Worm (Caenorhabditis elegans) whole organism, L4 larva: ENCODE data around the gene F58G11.4.

ENCODE experiments used
- F49E8.2 ChIP-seq: sonication (generic microtip); optimal IDR thresholded peaks from 2 replicates; lab custom pipeline; 2016; ENCODE audit warnings: missing compliant biosample characterization, mild to moderate bottlenecking, missing genetic modification characterization, borderline replicate concordance
- R02D3.7 ChIP-seq: fragments of 150-350 bp; sonication (generic microtip); optimal IDR thresholded peaks from 3 replicates; lab custom pipeline; 2014; ENCODE audit warnings: missing biosample characterization, missing genetic modification characterization
- T26A8.4 ChIP-seq: fragments of 200-800 bp; sonication (Bioruptor generic); IDR thresholded peaks from 2 replicates; pipeline ENCODE4 v1.3.6; 2022; ENCODE audit warnings: missing genetic modification characterization, missing compliant biosample characterization
- Y105C5A.15 ChIP-seq: fragments of 200-800 bp; sonication (Bioruptor generic); IDR thresholded peaks from 2 replicates; pipeline ENCODE4 v1.3.6; 2022; ENCODE audit warnings: missing genetic modification characterization, missing compliant biosample characterization
- Y5F2A.4 ChIP-seq: fragments of 200-800 bp; sonication (Bioruptor generic); optimal IDR thresholded peaks from 2 replicates; lab custom pipeline; 2018; ENCODE audit warnings: mild to moderate bottlenecking, missing genetic modification characterization, missing compliant biosample characterization
- Y75B8A.6 ChIP-seq: fragments of 200-800 bp; sonication (Bioruptor generic); IDR thresholded peaks from 2 replicates; pipeline ENCODE4 v1.3.6; 2022; ENCODE audit warnings: missing genetic modification reagents, missing genetic modification characterization, missing compliant biosample characterization
- ZK546.5 ChIP-seq, 2 experiments: sonication (generic microtip); optimal IDR thresholded peaks; 2 replicates each; lab custom pipeline; 2017; ENCODE audit warnings: missing biosample characterization in 2 of 2, missing genetic modification characterization in 2 of 2
- ceh-20 ChIP-seq: fragments of 200-800 bp; sonication (Bioruptor generic); IDR thresholded peaks from 2 replicates; pipeline ENCODE4 v1.3.6; 2022; ENCODE audit warnings: missing genetic modification reagents, missing genetic modification characterization, missing compliant biosample characterization
- ceh-28 ChIP-seq: fragments of 150-350 bp; optimal IDR thresholded peaks from 2 replicates; lab custom pipeline; 2014; ENCODE audit warnings: missing biosample characterization, missing genetic modification reagents, missing genetic modification characterization
- ceh-82 ChIP-seq: sonication (generic microtip); optimal IDR thresholded peaks from 2 replicates; lab custom pipeline; 2017; ENCODE audit warnings: missing biosample characterization, missing genetic modification characterization
- cey-2 ChIP-seq: sonication (generic microtip); optimal IDR thresholded peaks from 3 replicates; lab custom pipeline; 2017; ENCODE audit warnings: missing genetic modification characterization, mild to moderate bottlenecking, missing compliant biosample characterization, antibody characterized with exemption, borderline replicate concordance; ENCODE audit not compliant: insufficient read depth
- ctbp-1 ChIP-seq: fragments of 200-800 bp; sonication (Bioruptor generic); IDR thresholded peaks from 2 replicates; pipeline ENCODE4 v1.3.6; 2022; ENCODE audit warnings: missing genetic modification reagents, missing genetic modification characterization, missing compliant biosample characterization
- daf-12 ChIP-seq: fragments of 150-350 bp; optimal IDR thresholded peaks from 2 replicates; lab custom pipeline; 2014; ENCODE audit warnings: missing biosample characterization, missing genetic modification reagents, missing genetic modification characterization
- daf-16 ChIP-seq, 3 experiments: sonication (generic microtip); optimal IDR thresholded peaks; 2 replicates each; lab custom pipeline; 2016 to 2017; ENCODE audit warnings: missing genetic modification characterization in 3 of 3, missing genetic modification reagents in 3 of 3, mild to moderate bottlenecking in 2 of 3, missing compliant biosample characterization in 2 of 3, missing biosample characterization in 1 of 3, moderate library complexity in 1 of 3
- daf-19 ChIP-seq: fragments of 200-800 bp; sonication (Bioruptor generic); conservative IDR thresholded peaks from 2 replicates; pipeline ENCODE4 v1.3.6; 2022; ENCODE audit warnings: missing genetic modification characterization, missing compliant biosample characterization
- dmd-6 ChIP-seq: fragments of 200-800 bp; sonication (Bioruptor generic); IDR thresholded peaks from 2 replicates; pipeline ENCODE4 v1.3.6; 2022; ENCODE audit warnings: missing genetic modification reagents, missing genetic modification characterization, missing compliant biosample characterization
- dmd-8 ChIP-seq: fragments of 200-800 bp; sonication (Bioruptor generic); IDR thresholded peaks from 2 replicates; pipeline ENCODE4 v1.3.6; 2022; ENCODE audit warnings: missing genetic modification characterization, missing compliant biosample characterization
- dmd-9 ChIP-seq: fragments of 200-800 bp; sonication (Bioruptor generic); IDR thresholded peaks from 2 replicates; pipeline ENCODE4 v1.3.6; 2022; ENCODE audit warnings: missing genetic modification reagents, missing genetic modification characterization, missing compliant biosample characterization
- dpl-1 ChIP-seq: fragments of 150-350 bp; optimal IDR thresholded peaks from 2 replicates; lab custom pipeline; 2014; ENCODE audit warnings: missing biosample characterization, missing genetic modification reagents, missing genetic modification characterization
- duxl-1 ChIP-seq: sonication (generic microtip); optimal IDR thresholded peaks from 2 replicates; lab custom pipeline; 2016; ENCODE audit warnings: mild to moderate bottlenecking, missing genetic modification characterization, moderate library complexity, missing compliant biosample characterization; ENCODE audit not compliant: poor library complexity
- dve-1 ChIP-seq: sonication (generic microtip); optimal IDR thresholded peaks from 2 replicates; lab custom pipeline; 2017; ENCODE audit warnings: antibody characterized with exemption, mild to moderate bottlenecking, missing genetic modification characterization, missing compliant biosample characterization; ENCODE audit not compliant: insufficient read depth
- egl-27 ChIP-seq: sonication (generic microtip); optimal IDR thresholded peaks from 3 replicates; lab custom pipeline; 2017; ENCODE audit warnings: missing biosample characterization, missing genetic modification reagents, missing genetic modification characterization
- fkh-10 ChIP-seq: fragments of 150-350 bp; optimal IDR thresholded peaks from 2 replicates; lab custom pipeline; 2014; ENCODE audit warnings: missing biosample characterization, missing genetic modification reagents, missing genetic modification characterization
- fos-1 ChIP-seq: fragments of 150-350 bp; optimal IDR thresholded peaks from 2 replicates; lab custom pipeline; 2014; ENCODE audit warnings: missing biosample characterization, missing genetic modification characterization
- gei-8 ChIP-seq: fragments of 200-800 bp; sonication (Bioruptor generic); optimal IDR thresholded peaks from 2 replicates; lab custom pipeline; 2018; ENCODE audit warnings: mild to moderate bottlenecking, missing genetic modification characterization, missing compliant biosample characterization
- hlh-11 ChIP-seq: fragments of 200-800 bp; sonication (Bioruptor generic); optimal IDR thresholded peaks from 2 replicates; lab custom pipeline; 2018; ENCODE audit warnings: mild to moderate bottlenecking, missing genetic modification characterization, missing compliant biosample characterization
- hlh-30 ChIP-seq: sonication (generic microtip); optimal IDR thresholded peaks from 2 replicates; lab custom pipeline; 2017; ENCODE audit warnings: antibody characterized with exemption, mild to moderate bottlenecking, missing genetic modification characterization, missing compliant biosample characterization; ENCODE audit not compliant: insufficient read depth
- jun-1 ChIP-seq: fragments of 150-350 bp; optimal IDR thresholded peaks from 2 replicates; lab custom pipeline; 2014; ENCODE audit warnings: missing biosample characterization, missing genetic modification reagents, missing genetic modification characterization
- lim-7 ChIP-seq: fragments of 200-800 bp; sonication (Bioruptor generic); IDR thresholded peaks from 2 replicates; pipeline ENCODE4 v1.3.6; 2022; ENCODE audit warnings: missing genetic modification characterization, missing compliant biosample characterization
- lin-13 ChIP-seq: fragments of 150-350 bp; optimal IDR thresholded peaks from 2 replicates; lab custom pipeline; 2014; ENCODE audit warnings: missing biosample characterization, missing genetic modification reagents, missing genetic modification characterization
- lin-15B ChIP-seq: fragments of 150-350 bp; sonication (generic microtip); optimal IDR thresholded peaks from 3 replicates; lab custom pipeline; 2014; ENCODE audit warnings: missing biosample characterization, missing genetic modification characterization
- lin-38 ChIP-seq: fragments of 200-800 bp; sonication (Bioruptor generic); IDR thresholded peaks from 2 replicates; pipeline ENCODE4 v1.3.6; 2022; ENCODE audit warnings: missing genetic modification reagents, missing genetic modification characterization, missing compliant biosample characterization
- lir-3 ChIP-seq: sonication (generic microtip); optimal IDR thresholded peaks from 2 replicates; lab custom pipeline; 2016; ENCODE audit warnings: mild to moderate bottlenecking, missing genetic modification characterization, missing compliant biosample characterization
- mdt-29 ChIP-seq: fragments of 200-800 bp; sonication (Bioruptor generic); IDR thresholded peaks from 2 replicates; pipeline ENCODE4 v1.3.6; 2022; ENCODE audit warnings: missing genetic modification reagents, missing genetic modification characterization, missing compliant biosample characterization
- mxl-2 ChIP-seq: fragments of 200-800 bp; sonication (Bioruptor generic); conservative IDR thresholded peaks from 2 replicates; pipeline ENCODE4 v1.3.6; 2022; ENCODE audit warnings: missing genetic modification reagents, missing genetic modification characterization, missing compliant biosample characterization
- nhr-102 ChIP-seq: sonication (generic microtip); optimal IDR thresholded peaks from 2 replicates; lab custom pipeline; 2016; ENCODE audit warnings: mild to moderate bottlenecking, missing genetic modification characterization, moderate library complexity, missing compliant biosample characterization
- nhr-237 ChIP-seq: sonication (generic microtip); optimal IDR thresholded peaks from 2 replicates; lab custom pipeline; 2017; ENCODE audit warnings: missing biosample characterization, missing genetic modification characterization
- nhr-41 ChIP-seq: fragments of 200-800 bp; sonication (Bioruptor generic); IDR thresholded peaks from 2 replicates; pipeline ENCODE4 v1.3.6; 2022; ENCODE audit warnings: missing genetic modification reagents, missing genetic modification characterization, missing compliant biosample characterization
- nhr-42 ChIP-seq: fragments of 200-800 bp; sonication (Bioruptor generic); IDR thresholded peaks from 2 replicates; pipeline ENCODE4 v1.3.6; 2022; ENCODE audit warnings: missing genetic modification characterization, missing compliant biosample characterization
- nhr-6 ChIP-seq: fragments of 150-350 bp; optimal IDR thresholded peaks from 2 replicates; lab custom pipeline; 2014; ENCODE audit warnings: missing biosample characterization, missing genetic modification characterization
- nhr-76 ChIP-seq: fragments of 150-350 bp; optimal IDR thresholded peaks from 2 replicates; lab custom pipeline; 2014; ENCODE audit warnings: missing biosample characterization, missing genetic modification characterization
- nhr-77 ChIP-seq: fragments of 150-350 bp; optimal IDR thresholded peaks from 2 replicates; lab custom pipeline; 2014; ENCODE audit warnings: missing biosample characterization, missing genetic modification characterization
- pha-4 ChIP-seq, 2 experiments: fragments of 150-350 bp in 1 of 2; fragments of 200-800 bp in 1 of 2; sonication (Bioruptor generic) in 1 of 2; IDR thresholded peaks in 1 of 2; optimal IDR thresholded peaks in 1 of 2; 2 replicates each; pipeline versions ENCODE4 v1.3.6 to Lab custom; 2014 to 2022; ENCODE audit warnings: missing genetic modification characterization in 2 of 2, missing genetic modification reagents in 2 of 2, missing biosample characterization in 1 of 2, missing compliant biosample characterization in 1 of 2
- php-3 ChIP-seq: fragments of 200-800 bp; sonication (Bioruptor generic); IDR thresholded peaks from 2 replicates; pipeline ENCODE4 v1.3.6; 2022; ENCODE audit warnings: missing genetic modification reagents, missing genetic modification characterization, missing compliant biosample characterization
- pqm-1 ChIP-seq: sonication (generic microtip); optimal IDR thresholded peaks from 2 replicates; lab custom pipeline; 2017; ENCODE audit warnings: missing biosample characterization, missing genetic modification characterization
- spr-3 ChIP-seq: fragments of 200-800 bp; sonication (Bioruptor generic); optimal IDR thresholded peaks from 2 replicates; lab custom pipeline; 2018; ENCODE audit warnings: mild to moderate bottlenecking, missing genetic modification characterization, missing compliant biosample characterization
- tra-1 ChIP-seq: fragments of 200-800 bp; sonication (Bioruptor generic); IDR thresholded peaks from 2 replicates; pipeline ENCODE4 v1.3.6; 2022; ENCODE audit warnings: missing genetic modification reagents, missing genetic modification characterization, missing compliant biosample characterization
- unc-62 ChIP-seq, 3 experiments: fragments of 150-350 bp in 1 of 3; sonication (generic microtip); optimal IDR thresholded peaks in 2 of 3; peaks in 1 of 3; 1 replicate in 1 of 3; 2 replicates in 2 of 3; lab custom pipeline; 2014 to 2017; ENCODE audit warnings: missing biosample characterization in 3 of 3, missing genetic modification characterization in 3 of 3, missing genetic modification reagents in 3 of 3, missing genotype in 1 of 3
- zag-1 ChIP-seq: fragments of 150-350 bp; optimal IDR thresholded peaks from 2 replicates; lab custom pipeline; 2014; ENCODE audit warnings: missing biosample characterization, missing genetic modification characterization
- zip-2 ChIP-seq: fragments of 150-350 bp; optimal IDR thresholded peaks from 2 replicates; lab custom pipeline; 2014; ENCODE audit warnings: missing biosample characterization, missing genetic modification characterization

The F58G11.4 gene

DNA sequence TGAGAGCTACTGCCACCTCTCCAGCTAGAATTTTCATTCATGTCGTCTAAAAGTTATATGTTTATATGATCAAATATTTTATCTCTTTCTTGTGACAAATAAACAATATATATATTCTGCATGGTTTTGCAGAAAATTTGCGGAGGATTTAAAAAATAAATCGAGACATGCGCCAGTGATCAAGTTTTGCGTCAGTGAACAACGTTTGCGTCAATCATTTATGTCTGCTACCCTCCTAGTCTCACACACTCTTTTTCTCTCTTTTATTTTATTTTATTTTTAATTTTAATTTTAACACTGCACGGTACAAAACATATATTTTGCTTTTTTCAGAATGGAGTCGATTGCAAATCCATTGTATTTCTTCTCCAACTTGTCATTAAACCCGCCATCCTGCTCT lies 6.2 kb downstream of the F58G11.4 start, which contains the start of the genes tag-65 and ccz-1 (continued):
- TF ChIP-seq lin-13 (GFP tag; lab: Kevin White, UChicago): peak; percentile 40
- TF ChIP-seq tra-1 (GFP tag; lab: Robert Waterston, UW): no peak
- no peak for TF ChIP-seq lir-3
- no peak for TF ChIP-seq gei-8 (GFP tag; lab: Kevin White, UChicago)
- no peak for TF ChIP-seq nhr-42
- peak; percentile 73 for TF ChIP-seq hlh-11 (tag; lab: Kevin White, UChicago)
- TF ChIP-seq dve-1 (tag; lab: Kevin White, UChicago): peak; percentile 92
- TF ChIP-seq T26A8.4 (GFP tag; lab: Robert Waterston, UW): peak; percentile 87
- peak; percentile 90 for TF ChIP-seq lin-38 (GFP tag; lab: Robert Waterston, UW)
- TF ChIP-seq R02D3.7 (tag; lab: Kevin White, UChicago): no peak
- no peak for TF ChIP-seq php-3
- no peak for TF ChIP-seq nhr-41
- no peak for TF ChIP-seq mdt-29 (GFP tag; lab: Robert Waterston, UW)
- TF ChIP-seq duxl-1 (tag; lab: Kevin White, UChicago): peak; percentile 75
- peak; percentile 22 to 69 for TF ChIP-seq daf-16 (GFP tag; optimal IDR thresholded peaks at IDR 0.05; lab: Kevin White, UChicago)
- TF ChIP-seq daf-16 (tag; optimal IDR thresholded peaks at IDR 0.05; lab: Kevin White, UChicago): no peak
- no peak for TF ChIP-seq Y75B8A.6 (GFP tag; lab: Robert Waterston, UW)
- no peak for TF ChIP-seq zag-1
- TF ChIP-seq daf-12 (tag; lab: Kevin White, UChicago): no peak
- TF ChIP-seq ceh-20 (GFP tag; lab: Robert Waterston, UW): peak; percentile 70; the same call in 1 of the 2 replicates
- TF ChIP-seq lim-7: no peak
- TF ChIP-seq ctbp-1 (GFP tag; lab: Robert Waterston, UW): peak; percentile 73; the same call in 1 of the 2 replicates
- TF ChIP-seq Y105C5A.15 (GFP tag; lab: Robert Waterston, UW): no peak
- TF ChIP-seq spr-3 (GFP tag; lab: Kevin White, UChicago): peak; percentile 39
- TF ChIP-seq dmd-9 (GFP tag; lab: Robert Waterston, UW): no peak
- TF ChIP-seq ZK546.5 (tag; optimal IDR thresholded peaks at IDR 0.05; lab: Kevin White, UChicago): no peak
- TF ChIP-seq nhr-102 (tag; lab: Kevin White, UChicago): peak; percentile 85
- TF ChIP-seq ceh-28 (tag; lab: Kevin White, UChicago): no peak
- TF ChIP-seq lin-15B (tag; lab: Kevin White, UChicago): no peak
- no peak for TF ChIP-seq egl-27 (tag; lab: Kevin White, UChicago)
- TF ChIP-seq dpl-1: peak; percentile 87
- peak; percentile 71 for TF ChIP-seq pha-4 (GFP tag; IDR thresholded peaks at IDR 0.05; lab: Robert Waterston, UW)
- no peak for TF ChIP-seq pha-4 (tag; optimal IDR thresholded peaks at IDR 0.05; lab: Kevin White, UChicago)
- TF ChIP-seq nhr-237 (tag; lab: Kevin White, UChicago): no peak
- no peak for TF ChIP-seq dmd-8 (GFP tag; lab: Robert Waterston, UW)
- TF ChIP-seq nhr-76 (tag; lab: Kevin White, UChicago): no peak
- TF ChIP-seq nhr-77 (tag; lab: Kevin White, UChicago): no peak
- peak; percentile 94 for TF ChIP-seq nhr-6 (tag; lab: Kevin White, UChicago)
- no peak for TF ChIP-seq unc-62 (GFP tag; optimal IDR thresholded peaks at IDR 0.05 in 1 of 2; lab: Kevin White, UChicago)
- TF ChIP-seq unc-62 (tag; optimal IDR thresholded peaks at IDR 0.05; lab: Kevin White, UChicago): no peak
- TF ChIP-seq daf-19 (GFP tag; lab: Robert Waterston, UW): no peak
- no peak for TF ChIP-seq fos-1
- peak; percentile 81 for TF ChIP-seq dmd-6 (GFP tag; lab: Robert Waterston, UW)
- TF ChIP-seq F49E8.2 (tag; lab: Kevin White, UChicago): peak; percentile 72
- no peak for TF ChIP-seq pqm-1 (tag; lab: Kevin White, UChicago)
- TF ChIP-seq fkh-10 (GFP tag; lab: Kevin White, UChicago): peak; percentile 80
- no peak for TF ChIP-seq hlh-30 (tag; lab: Kevin White, UChicago)
- TF ChIP-seq cey-2 (tag; lab: Kevin White, UChicago): no peak
- TF ChIP-seq jun-1 (tag; lab: Kevin White, UChicago): peak; percentile 41
- TF ChIP-seq zip-2 (tag; lab: Kevin White, UChicago): no peak
- TF ChIP-seq ceh-82: no peak
- TF ChIP-seq Y5F2A.4 (GFP tag; lab: Kevin White, UChicago): no peak
- TF ChIP-seq mxl-2: no peak
